Fruit fly (Drosophila melanogaster) whole organism: ENCODE measurements around the gene Bap60.

ENCODE experiments used
- CG8478 ChIP-seq: fragments of >200 bp; optimal IDR thresholded peaks from 2 replicates; lab custom pipeline; 2018; ENCODE audit warnings: inconsistent platforms
- Dll ChIP-seq: fragments of >200 bp; optimal IDR thresholded peaks from 2 replicates; lab custom pipeline; 2017
- EcR ChIP-seq, 2 experiments: fragments of >200 bp; optimal IDR thresholded peaks; 2 replicates each; lab custom pipeline; 2017; ENCODE audit warnings: missing biosample characterization in 2 of 2, missing genetic modification characterization in 2 of 2, missing genetic modification reagents in 2 of 2
- pan ChIP-seq: fragments of >200 bp; optimal IDR thresholded peaks from 2 replicates; lab custom pipeline; 2017
- psq ChIP-seq: fragments of >200 bp; optimal IDR thresholded peaks from 2 replicates; lab custom pipeline; 2017

- no peak for TF ChIP-seq Dll (lab: Kevin White, UChicago)
- no peak for TF ChIP-seq pan (lab: Kevin White, UChicago)
- no peak for TF ChIP-seq CG8478 (lab: Kevin White, UChicago)
- no peak for TF ChIP-seq EcR (GFP tag; optimal IDR thresholded peaks at IDR 0.05; lab: Kevin White, UChicago)
- TF ChIP-seq psq (lab: Kevin White, UChicago): no peak
Measured at dm6 chrX:13114861-13115260, 44.4 kb downstream of the Bap60 start, which contains the start of gene CG42237.
